Fruit fly (Drosophila melanogaster): ENCODE results near the gene Noc1.

Gene Noc1

dm6 chr3L:11084557-11085231 lies 10.1 kb downstream of the Noc1 start (continued):
- TF ChIP-seq CG14667 (GFP tag; IDR thresholded peaks at IDR 0.05) = peak; percentile 92
- no peak for TF ChIP-seq lbe (GFP tag; optimal IDR thresholded peaks at IDR 0.05)
- TF ChIP-seq CG8089 (GFP tag; optimal IDR thresholded peaks at IDR 0.05) = peak; percentile 97
- TF ChIP-seq CG7839 (tag; optimal IDR thresholded peaks at IDR 0.05) = peak; percentile 98
- peak; percentile 89 for TF ChIP-seq twi (tag; optimal IDR thresholded peaks at IDR 0.05)
- TF ChIP-seq CG14965 (GFP tag; optimal IDR thresholded peaks at IDR 0.05; ENCODE audit: borderline replicate concordance) = peak; percentile 85
- TF ChIP-seq CG3847 (GFP tag; IDR thresholded peaks at IDR 0.05) = peak; percentile 90
- peak; percentile 90 for TF ChIP-seq pho (GFP tag; optimal IDR thresholded peaks at IDR 0.05)
- TF ChIP-seq CG17912 (GFP tag; optimal IDR thresholded peaks at IDR 0.05) = peak; percentile 78
- TF ChIP-seq Sox100B (GFP tag; optimal IDR thresholded peaks at IDR 0.05) = peak; percentile 96
- TF ChIP-seq bbx (GFP tag; IDR thresholded peaks at IDR 0.05; ENCODE audit: partially characterized antibody) = no peak
- TF ChIP-seq al (GFP tag; IDR thresholded peaks at IDR 0.05) = peak; percentile 84
- TF ChIP-seq croc (GFP tag; conservative IDR thresholded peaks at IDR 0.05) = peak; percentile 94
- TF ChIP-seq CG5245 (GFP tag; optimal IDR thresholded peaks at IDR 0.05) = peak; percentile 96
- TF ChIP-seq B-H2 (GFP tag; optimal IDR thresholded peaks at IDR 0.05) = no peak
- TF ChIP-seq CG12391 (tag; optimal IDR thresholded peaks at IDR 0.05) = peak; percentile 98
- peak; percentile 98 for TF ChIP-seq gem (tag; optimal IDR thresholded peaks at IDR 0.05)
- TF ChIP-seq CG6654 (GFP tag; optimal IDR thresholded peaks at IDR 0.05) = peak; percentile 78
- peak; percentile 96 for TF ChIP-seq slp2 (GFP tag; optimal IDR thresholded peaks at IDR 0.05)
- TF ChIP-seq CG18011 (GFP tag; optimal IDR thresholded peaks at IDR 0.05) = peak; percentile 77
- peak; percentile 93 for TF ChIP-seq CG12155 (GFP tag; optimal IDR thresholded peaks at IDR 0.05)
- TF ChIP-seq CG1603 (tag; optimal IDR thresholded peaks at IDR 0.05) = peak; percentile 95
- TF ChIP-seq sens-2 (GFP tag; IDR thresholded peaks at IDR 0.05) = peak; percentile 97
- no peak for TF ChIP-seq lov (optimal IDR thresholded peaks at IDR 0.05)
- TF ChIP-seq lov (GFP tag; IDR thresholded peaks at IDR 0.05) = peak; percentile 97
- TF ChIP-seq Taf1 (GFP tag; IDR thresholded peaks at IDR 0.05) = peak; percentile 75
- peak; percentile 94 for TF ChIP-seq CG13296 (GFP tag; optimal IDR thresholded peaks at IDR 0.05)
- TF ChIP-seq CG1024 (GFP tag; IDR thresholded peaks at IDR 0.05) = peak; percentile 94
- peak; percentile 82 for TF ChIP-seq gro (GFP tag; optimal IDR thresholded peaks at IDR 0.05)
- peak; percentile 98 for TF ChIP-seq CG2712 (tag; optimal IDR thresholded peaks at IDR 0.05)
- peak; percentile 96 for TF ChIP-seq repo (GFP tag; optimal IDR thresholded peaks at IDR 0.05)
- peak; percentile 98 for TF ChIP-seq oc (tag; optimal IDR thresholded peaks at IDR 0.05)
- no peak for TF ChIP-seq vnd (GFP tag; IDR thresholded peaks at IDR 0.05; ENCODE audit: partially characterized antibody)
- TF ChIP-seq slou (GFP tag; optimal IDR thresholded peaks at IDR 0.05) = peak; percentile 87
- peak in 1 of 2 experiments; percentile 72 for TF ChIP-seq eve (GFP tag; optimal IDR thresholded peaks at IDR 0.05)
- peak; percentile 94 for TF ChIP-seq trem (tag; optimal IDR thresholded peaks at IDR 0.05)
- TF ChIP-seq wor (GFP tag; IDR thresholded peaks at IDR 0.05) = peak; percentile 92
- peak; percentile 97 for TF ChIP-seq Side (GFP tag; optimal IDR thresholded peaks at IDR 0.05)
- peak; percentile 94 for TF ChIP-seq HmgZ (tag; optimal IDR thresholded peaks at IDR 0.05)
- TF ChIP-seq ttk (GFP tag; IDR thresholded peaks at IDR 0.05) = peak; percentile 97
- peak; percentile 88 for TF ChIP-seq CG2889 (GFP tag; IDR thresholded peaks at IDR 0.05)
- TF ChIP-seq dysf (GFP tag; IDR thresholded peaks at IDR 0.05) = peak; percentile 97
- TF ChIP-seq CG13624 (GFP tag; optimal IDR thresholded peaks at IDR 0.05) = peak; percentile 96
- peak; percentile 54 for TF ChIP-seq Adf1 (GFP tag; IDR thresholded peaks at IDR 0.05)
- TF ChIP-seq Ptx1 (GFP tag; IDR thresholded peaks at IDR 0.05) = peak; percentile 97
- peak; percentile 95 for TF ChIP-seq CG5953 (GFP tag; IDR thresholded peaks at IDR 0.05)
- TF ChIP-seq CG2120 (GFP tag; optimal IDR thresholded peaks at IDR 0.05) = peak; percentile 89
- peak; percentile 97 for TF ChIP-seq H2.0 (GFP tag; IDR thresholded peaks at IDR 0.05)
- TF ChIP-seq hth (optimal IDR thresholded peaks at IDR 0.05) = no peak
- peak; percentile 90 for TF ChIP-seq her (GFP tag; optimal IDR thresholded peaks at IDR 0.05)
- TF ChIP-seq ci (GFP tag; IDR thresholded peaks at IDR 0.05) = peak; percentile 99
